Fruit fly (Drosophila melanogaster): Measurements from ENCODE around the gene bbg.

Gene bbg

DNA sequence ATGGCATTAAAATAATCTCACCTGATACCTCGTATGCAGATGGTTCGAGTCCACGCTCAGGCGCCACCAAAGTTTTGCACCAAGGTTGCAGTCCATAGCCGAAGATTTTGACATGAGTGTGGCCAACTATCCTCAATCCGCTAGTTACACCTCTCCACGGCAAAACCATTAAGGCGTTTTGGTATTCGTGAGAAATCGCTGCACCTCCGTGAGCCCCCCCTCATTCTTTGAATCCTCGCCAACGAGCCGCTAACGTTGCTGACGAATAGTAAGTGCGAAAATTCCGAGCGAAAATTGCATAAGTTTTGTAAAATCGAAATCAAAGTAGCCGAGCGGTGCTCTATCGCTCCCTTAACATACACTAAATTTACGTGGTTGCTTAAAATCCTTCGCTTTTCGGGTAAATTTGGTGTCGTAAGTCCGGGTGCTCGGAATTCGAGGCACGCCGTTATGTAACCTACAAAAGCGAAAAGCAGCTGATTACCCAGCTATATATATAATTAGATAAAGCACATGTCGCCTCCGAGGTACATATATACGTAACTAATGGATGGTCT is 1.4 kb upstream of the bbg start, which contains the start of gene Mpcp2:
Gene Mpcp2, plus strand, starts transcription at position 217 of the 557 bp plus-strand sequence.
- TF ChIP-seq fd96Ca (GFP tag; IDR thresholded peaks at IDR 0.05): no peak
- TF ChIP-seq CG8301 (tag; optimal IDR thresholded peaks at IDR 0.05): no peak
- no peak for TF ChIP-seq CG15710 (tag; optimal IDR thresholded peaks at IDR 0.05)
- peak; percentile 89 for TF ChIP-seq D1 (tag; optimal IDR thresholded peaks at IDR 0.05)
- peak; percentile 42; the same call in 1 of the 3 replicates for TF ChIP-seq CG4496 (GFP tag; IDR thresholded peaks at IDR 0.05)
- TF ChIP-seq CG32121 (GFP tag; IDR thresholded peaks at IDR 0.05): no peak
- TF ChIP-seq Pif1B (GFP tag; optimal IDR thresholded peaks at IDR 0.05): no peak
- TF ChIP-seq CG10348 (GFP tag; IDR thresholded peaks at IDR 0.05): no peak
- TF ChIP-seq Ets98B (GFP tag; IDR thresholded peaks at IDR 0.05): peak; percentile 6; the same call in 1 of the 2 replicates
- no peak for TF ChIP-seq CG13204 (GFP tag; optimal IDR thresholded peaks at IDR 0.05)
- TF ChIP-seq rn (GFP tag; IDR thresholded peaks at IDR 0.05): no peak
- TF ChIP-seq CG17806 (tag; optimal IDR thresholded peaks at IDR 0.05): no peak
- TF ChIP-seq CG12605 (GFP tag; IDR thresholded peaks at IDR 0.05): 0 out of 2 replicates have a peak, but pooled peaks have one; percentile 8
- TF ChIP-seq Pif1A (GFP tag; optimal IDR thresholded peaks at IDR 0.05): no peak
- peak; percentile 32 for TF ChIP-seq EcR (GFP tag; optimal IDR thresholded peaks at IDR 0.05)

DNA sequence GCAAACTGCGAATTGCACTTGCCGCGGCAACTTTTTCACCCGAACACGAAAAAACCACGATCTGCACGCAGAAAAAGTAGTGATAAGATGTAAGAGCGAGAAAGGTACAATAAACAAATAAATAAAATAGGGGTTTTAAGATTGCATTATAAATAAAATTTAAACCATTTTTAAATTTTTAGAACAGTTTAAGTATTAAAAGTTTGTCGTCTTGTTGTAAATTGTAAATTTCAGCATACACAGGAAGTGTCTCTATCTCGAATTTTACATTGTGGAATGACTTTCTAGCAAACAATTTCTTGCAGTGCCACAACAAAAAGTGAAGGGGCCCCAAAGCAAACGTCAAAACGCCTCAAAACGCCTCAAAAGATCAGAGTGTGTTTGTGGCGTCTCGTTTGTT is 1.5 kb downstream of the bbg start:
- no peak for TF ChIP-seq gl (tag; optimal IDR thresholded peaks at IDR 0.05)
- no peak for TF ChIP-seq rn (GFP tag; IDR thresholded peaks at IDR 0.05)
- TF ChIP-seq CG13204 (GFP tag; optimal IDR thresholded peaks at IDR 0.05): no peak
- peak; percentile 71 for TF ChIP-seq Ets98B (GFP tag; IDR thresholded peaks at IDR 0.05)
- peak; percentile 65 for TF ChIP-seq CG9948 (tag; optimal IDR thresholded peaks at IDR 0.05)
- peak; percentile 50 for TF ChIP-seq CG17806 (tag; optimal IDR thresholded peaks at IDR 0.05)
- peak; percentile 9 for TF ChIP-seq D1 (tag; optimal IDR thresholded peaks at IDR 0.05)
- peak; percentile 35 for TF ChIP-seq Pif1B (GFP tag; optimal IDR thresholded peaks at IDR 0.05)
- peak; percentile 79 for TF ChIP-seq CG32121 (GFP tag; IDR thresholded peaks at IDR 0.05)
- TF ChIP-seq CG12605 (GFP tag; IDR thresholded peaks at IDR 0.05): peak; percentile 62; the same call in 1 of the 2 replicates
- TF ChIP-seq CG8159 (tag; optimal IDR thresholded peaks at IDR 0.05): peak; percentile 68
- no peak for TF ChIP-seq CG10348 (GFP tag; IDR thresholded peaks at IDR 0.05)
- peak; percentile 48 for TF ChIP-seq CG15710 (tag; optimal IDR thresholded peaks at IDR 0.05)
- no peak for TF ChIP-seq EcR (GFP tag; optimal IDR thresholded peaks at IDR 0.05)
- TF ChIP-seq Snoo (tag; optimal IDR thresholded peaks at IDR 0.05): peak; percentile 7
- peak; percentile 85 for TF ChIP-seq CG14655 (GFP tag; optimal IDR thresholded peaks at IDR 0.05)
- peak; percentile 87 for TF ChIP-seq CG8301 (tag; optimal IDR thresholded peaks at IDR 0.05)
- peak; percentile 64; the same call in 2 of the 3 replicates for TF ChIP-seq CG4496 (GFP tag; IDR thresholded peaks at IDR 0.05)
- peak; percentile 67 for TF ChIP-seq Pif1A (GFP tag; optimal IDR thresholded peaks at IDR 0.05)
- TF ChIP-seq fd96Ca (GFP tag; IDR thresholded peaks at IDR 0.05): no peak; the same call in 2 of the 3 replicates
- TF ChIP-seq CG34367 (tag; optimal IDR thresholded peaks at IDR 0.05): peak; percentile 40

DNA sequence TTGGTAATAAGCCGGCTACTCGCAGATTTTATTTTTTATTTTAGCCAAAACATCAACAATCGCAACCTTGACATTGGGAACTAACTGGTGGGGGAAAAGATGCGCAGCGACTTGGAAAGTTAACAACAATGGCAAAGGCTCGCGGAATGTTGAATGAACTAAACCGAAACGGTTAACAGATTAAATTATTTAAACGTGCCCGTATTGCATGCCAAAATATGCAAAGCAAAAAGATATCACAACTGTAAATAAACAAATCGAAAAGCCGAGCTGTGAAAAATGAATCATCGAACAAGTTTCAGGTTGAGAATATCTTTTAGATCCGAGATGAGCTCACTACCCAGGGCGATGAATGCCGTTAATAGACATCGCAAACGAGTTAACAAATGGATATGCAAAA is 3.0 kb downstream of the bbg start:
- TF ChIP-seq CG8301 (tag; optimal IDR thresholded peaks at IDR 0.05) (no peak), CG9948 (tag; optimal IDR thresholded peaks at IDR 0.05) (no peak)

DNA sequence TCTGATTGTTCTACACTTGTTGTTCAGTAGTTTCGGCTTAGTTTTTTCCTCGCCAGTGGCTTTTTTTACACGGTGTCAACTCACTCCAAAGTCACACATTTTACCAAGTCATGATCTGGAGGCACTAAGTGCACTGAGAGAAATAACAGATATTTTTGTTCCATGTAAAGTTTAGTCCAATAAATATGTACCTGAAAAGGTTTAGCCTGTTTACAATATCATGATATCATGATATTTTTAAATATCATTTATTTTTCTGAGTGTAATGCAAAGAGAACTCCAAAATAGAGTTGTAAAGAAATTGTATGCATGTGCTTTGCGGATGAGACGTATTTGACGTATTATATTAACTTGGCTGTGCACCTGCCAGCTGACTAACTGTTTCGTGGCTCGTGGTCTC is 4.3 kb downstream of the bbg start:
- no peak for TF ChIP-seq D1 (tag; optimal IDR thresholded peaks at IDR 0.05)
- TF ChIP-seq EcR (GFP tag; optimal IDR thresholded peaks at IDR 0.05): no peak
- peak; percentile 6 for TF ChIP-seq CG14655 (GFP tag; optimal IDR thresholded peaks at IDR 0.05)
- TF ChIP-seq CG9948 (tag; optimal IDR thresholded peaks at IDR 0.05): no peak
- TF ChIP-seq CG8301 (tag; optimal IDR thresholded peaks at IDR 0.05): peak; percentile 28

DNA sequence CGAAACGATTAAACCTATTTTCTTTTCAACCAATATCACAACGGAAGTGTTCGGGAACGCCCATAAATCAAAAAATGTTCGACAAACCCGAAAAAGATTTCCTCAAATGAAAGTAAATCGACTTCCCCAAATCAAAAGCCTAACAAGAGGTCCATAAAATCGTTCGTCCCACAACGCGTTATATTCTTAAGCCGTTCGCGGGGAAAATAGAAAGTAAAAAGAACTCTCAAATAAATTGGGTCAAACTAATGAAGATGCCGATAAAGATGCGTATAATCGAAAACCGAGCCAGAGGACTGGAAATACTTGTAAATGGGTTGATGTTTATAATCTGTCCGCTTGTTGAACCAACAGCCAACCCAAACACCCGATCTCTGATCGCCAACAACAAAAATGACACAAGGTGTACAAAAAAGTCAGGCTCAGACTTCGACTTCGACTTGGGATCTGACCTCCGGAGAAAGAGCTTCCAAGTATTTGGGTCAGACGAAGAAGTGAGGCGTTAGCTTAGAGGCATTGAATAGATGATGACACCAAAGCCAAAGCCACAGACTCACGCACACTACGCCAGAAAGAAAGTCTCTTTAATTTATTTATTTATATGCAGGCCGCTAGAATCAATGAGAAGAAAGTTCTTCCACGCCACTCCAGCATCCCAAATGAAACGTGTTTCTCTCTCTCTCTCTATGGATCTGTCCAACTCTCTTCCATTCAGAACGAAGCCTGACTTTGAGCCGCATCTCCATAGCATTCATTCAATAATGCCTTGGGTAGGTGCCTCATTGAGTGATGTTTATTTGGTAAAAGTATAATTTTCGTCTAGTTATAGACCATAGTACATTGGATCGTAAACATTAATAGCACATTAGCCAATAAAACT is 13.4 kb downstream of the bbg start:
- TF ChIP-seq D1 (tag; optimal IDR thresholded peaks at IDR 0.05) (no peak), CG13204 (GFP tag; optimal IDR thresholded peaks at IDR 0.05) (no peak), CG34367 (tag; optimal IDR thresholded peaks at IDR 0.05) (no peak), CG10348 (GFP tag; IDR thresholded peaks at IDR 0.05) (no peak), CG17806 (tag; optimal IDR thresholded peaks at IDR 0.05) (no peak), CG14655 (GFP tag; optimal IDR thresholded peaks at IDR 0.05) (no peak), CG12605 (GFP tag; IDR thresholded peaks at IDR 0.05) (no peak)

DNA sequence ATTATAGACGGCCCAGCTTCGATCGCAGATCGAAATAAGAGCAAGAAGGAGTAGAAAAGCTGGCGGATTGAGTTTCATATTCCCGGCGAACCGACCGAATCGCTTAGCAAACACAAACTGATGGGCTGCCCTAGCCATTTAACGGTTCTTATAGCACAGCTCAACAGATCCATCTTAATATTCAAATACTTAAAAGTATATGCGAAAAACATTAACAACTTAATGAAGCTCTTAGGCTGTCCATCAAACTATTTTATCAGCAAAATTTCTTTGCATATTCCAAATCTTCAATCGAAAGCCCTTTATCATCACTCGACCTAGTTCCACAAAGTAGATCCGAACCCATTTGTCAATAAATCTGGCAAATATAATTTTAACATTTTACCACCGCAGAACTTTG is 14.5 kb downstream of the bbg start, which contains the start of gene CG4613:
Gene CG4613, minus strand, starts transcription at position 101 of the 400 bp plus-strand sequence.
- TF ChIP-seq Pif1A (GFP tag; optimal IDR thresholded peaks at IDR 0.05) (no peak), CG8159 (tag; optimal IDR thresholded peaks at IDR 0.05) (no peak), Ets98B (GFP tag; IDR thresholded peaks at IDR 0.05) (no peak), gl (tag; optimal IDR thresholded peaks at IDR 0.05) (no peak), CG17806 (tag; optimal IDR thresholded peaks at IDR 0.05) (no peak), D1 (tag; optimal IDR thresholded peaks at IDR 0.05) (no peak), CG10348 (GFP tag; IDR thresholded peaks at IDR 0.05) (no peak), Pif1B (GFP tag; optimal IDR thresholded peaks at IDR 0.05) (no peak), CG8301 (tag; optimal IDR thresholded peaks at IDR 0.05) (no peak), CG32121 (GFP tag; IDR thresholded peaks at IDR 0.05) (no peak), EcR (GFP tag; optimal IDR thresholded peaks at IDR 0.05) (no peak), CG12605 (GFP tag; IDR thresholded peaks at IDR 0.05) (no peak), CG34367 (tag; optimal IDR thresholded peaks at IDR 0.05) (no peak), CG14655 (GFP tag; optimal IDR thresholded peaks at IDR 0.05) (no peak)
